Worm (Caenorhabditis elegans) whole organism, L1 larva: ENCODE measurements around the gene str-261.
A peak's percentile ranks its signal among the peaks of the same experiment; 100 is the strongest.

ENCODE experiments used
- C04F5.9 ChIP-seq: sonication (generic microtip); optimal IDR thresholded peaks from 2 replicates; lab custom pipeline; 2016; ENCODE audit warnings: missing genetic modification characterization, missing compliant biosample characterization
- C16A3.4 ChIP-seq: fragments of 150-350 bp; optimal IDR thresholded peaks from 2 replicates; lab custom pipeline; 2014; ENCODE audit warnings: missing biosample characterization, missing genetic modification characterization
- aha-1 ChIP-seq: fragments of 150-350 bp; optimal IDR thresholded peaks from 2 replicates; lab custom pipeline; 2014; ENCODE audit warnings: missing biosample characterization, missing genetic modification characterization
- alr-1 ChIP-seq: fragments of 200-800 bp; sonication (Bioruptor generic); optimal IDR thresholded peaks from 2 replicates; lab custom pipeline; 2018; ENCODE audit warnings: borderline replicate concordance, mild to moderate bottlenecking, missing genetic modification characterization, missing compliant biosample characterization
- aly-2 ChIP-seq: fragments of 150-350 bp; optimal IDR thresholded peaks from 2 replicates; lab custom pipeline; 2014; ENCODE audit warnings: missing biosample characterization, missing genetic modification characterization
- ceh-8 ChIP-seq: fragments of 200-800 bp; sonication (Bioruptor generic); optimal IDR thresholded peaks from 2 replicates; lab custom pipeline; 2018; ENCODE audit warnings: mild to moderate bottlenecking, missing genetic modification characterization, moderate library complexity, missing compliant biosample characterization
- ceh-88 ChIP-seq: fragments of 200-800 bp; sonication (Bioruptor generic); IDR thresholded peaks from 2 replicates; pipeline ENCODE4 v1.3.6; 2022; ENCODE audit warnings: missing genetic modification characterization, missing compliant biosample characterization
- ceh-90 ChIP-seq: sonication (generic microtip); optimal IDR thresholded peaks from 2 replicates; lab custom pipeline; 2016; ENCODE audit warnings: missing genetic modification characterization, missing compliant biosample characterization
- dsc-1 ChIP-seq: sonication (generic microtip); optimal IDR thresholded peaks from 2 replicates; lab custom pipeline; 2016; ENCODE audit warnings: mild to moderate bottlenecking, missing genetic modification characterization, missing compliant biosample characterization
- efl-1 ChIP-seq, 4 experiments: fragments of 150-350 bp; optimal IDR thresholded peaks in 3 of 4; peaks in 1 of 4; 1 replicate in 1 of 4; 2 replicates in 3 of 4; lab custom pipeline; 2014; ENCODE audit warnings: missing biosample characterization in 2 of 4, missing genetic modification characterization in 2 of 4, missing genetic modification reagents in 2 of 4
- ets-5 ChIP-seq: fragments of 200-800 bp; sonication (Bioruptor generic); IDR thresholded peaks from 2 replicates; pipeline ENCODE4 v1.3.6; 2022; ENCODE audit warnings: missing genetic modification characterization, missing compliant biosample characterization
- fos-1 ChIP-seq: fragments of 150-350 bp; optimal IDR thresholded peaks from 2 replicates; lab custom pipeline; 2014; ENCODE audit warnings: missing biosample characterization, missing genetic modification characterization
- grh-1 ChIP-seq: fragments of 200-800 bp; sonication (Bioruptor generic); IDR thresholded peaks from 2 replicates; pipeline ENCODE4 v1.3.6; 2022; ENCODE audit warnings: missing genetic modification reagents, missing genetic modification characterization, missing compliant biosample characterization
- hlh-17 ChIP-seq: fragments of 200-800 bp; sonication (Bioruptor generic); optimal IDR thresholded peaks from 2 replicates; lab custom pipeline; 2018; ENCODE audit warnings: missing genetic modification characterization, mild to moderate bottlenecking, missing compliant biosample characterization, moderate library complexity, borderline replicate concordance
- hpl-2 ChIP-seq: fragments of 150-350 bp; optimal IDR thresholded peaks from 2 replicates; lab custom pipeline; 2014; ENCODE audit warnings: missing biosample characterization, missing genetic modification reagents, missing genetic modification characterization
- jun-1 ChIP-seq: fragments of 150-350 bp; optimal IDR thresholded peaks from 2 replicates; lab custom pipeline; 2014; ENCODE audit warnings: missing biosample characterization, missing genetic modification reagents, missing genetic modification characterization
- lin-13 ChIP-seq: fragments of 150-350 bp; optimal IDR thresholded peaks from 2 replicates; lab custom pipeline; 2014; ENCODE audit warnings: missing biosample characterization, missing genetic modification reagents, missing genetic modification characterization
- lin-14 ChIP-seq: fragments of 200-800 bp; sonication (Bioruptor generic); optimal IDR thresholded peaks from 2 replicates; lab custom pipeline; 2018; ENCODE audit warnings: mild to moderate bottlenecking, missing genetic modification characterization, moderate library complexity, missing compliant biosample characterization
- lin-15B ChIP-seq: fragments of 150-350 bp; sonication (generic microtip); optimal IDR thresholded peaks from 3 replicates; lab custom pipeline; 2014; ENCODE audit warnings: missing biosample characterization, missing genetic modification characterization
- lin-35 ChIP-seq, 2 experiments: fragments of 150-350 bp; optimal IDR thresholded peaks; 2 replicates each; lab custom pipeline; 2014; ENCODE audit warnings: missing biosample characterization in 2 of 2, missing genetic modification characterization in 2 of 2, missing genetic modification reagents in 2 of 2
- lir-3 ChIP-seq: sonication (generic microtip); optimal IDR thresholded peaks from 2 replicates; lab custom pipeline; 2016; ENCODE audit warnings: mild to moderate bottlenecking, missing genetic modification characterization, moderate library complexity, missing compliant biosample characterization; ENCODE audit not compliant: poor library complexity
- mab-9 ChIP-seq: fragments of 200-800 bp; sonication (Bioruptor generic); IDR thresholded peaks from 2 replicates; pipeline ENCODE4 v1.3.6; 2022; ENCODE audit warnings: missing genetic modification reagents, missing genetic modification characterization, missing compliant biosample characterization
- mep-1 ChIP-seq: fragments of 150-350 bp; optimal IDR thresholded peaks from 2 replicates; lab custom pipeline; 2014; ENCODE audit warnings: missing biosample characterization, missing genetic modification characterization
- nhr-11 ChIP-seq: fragments of 150-350 bp; optimal IDR thresholded peaks from 2 replicates; lab custom pipeline; 2014; ENCODE audit warnings: missing biosample characterization, missing genetic modification characterization
- nhr-19 ChIP-seq: fragments of 200-800 bp; sonication (Bioruptor generic); conservative IDR thresholded peaks from 2 replicates; pipeline ENCODE4 v1.3.6; 2022; ENCODE audit warnings: missing genetic modification characterization, missing compliant biosample characterization
- nhr-20 ChIP-seq: sonication (generic microtip); optimal IDR thresholded peaks from 2 replicates; lab custom pipeline; 2016; ENCODE audit warnings: mild to moderate bottlenecking, missing genetic modification characterization, missing compliant biosample characterization
- nhr-237 ChIP-seq: fragments of 150-350 bp; optimal IDR thresholded peaks from 2 replicates; lab custom pipeline; 2014; ENCODE audit warnings: missing biosample characterization, missing genetic modification characterization
- nhr-71 ChIP-seq: sonication (generic microtip); optimal IDR thresholded peaks from 2 replicates; lab custom pipeline; 2016; ENCODE audit warnings: mild to moderate bottlenecking, missing genetic modification characterization, moderate library complexity, missing compliant biosample characterization
- nhr-76 ChIP-seq: sonication (generic microtip); optimal IDR thresholded peaks from 2 replicates; lab custom pipeline; 2017; ENCODE audit warnings: missing biosample characterization, missing genetic modification characterization
- nhr-90 ChIP-seq: sonication (generic microtip); optimal IDR thresholded peaks from 2 replicates; lab custom pipeline; 2016; ENCODE audit warnings: mild to moderate bottlenecking, missing genetic modification characterization, missing compliant biosample characterization; ENCODE audit not compliant: poor library complexity
- pax-3 ChIP-seq: fragments of 200-800 bp; sonication (Bioruptor generic); optimal IDR thresholded peaks from 2 replicates; lab custom pipeline; 2018; ENCODE audit warnings: mild to moderate bottlenecking, missing genetic modification characterization, moderate library complexity, missing compliant biosample characterization
- pqm-1 ChIP-seq: sonication (generic microtip); optimal IDR thresholded peaks from 3 replicates; lab custom pipeline; 2017; ENCODE audit warnings: missing biosample characterization, missing genetic modification characterization
- rnt-1 ChIP-seq: sonication (generic microtip); optimal IDR thresholded peaks from 2 replicates; lab custom pipeline; 2016; ENCODE audit warnings: mild to moderate bottlenecking, missing genetic modification characterization, moderate library complexity, missing compliant biosample characterization
- snpc-4 ChIP-seq: fragments of 150-350 bp; optimal IDR thresholded peaks from 2 replicates; lab custom pipeline; 2014; ENCODE audit warnings: missing biosample characterization, missing genetic modification characterization
- snu-23 ChIP-seq: sonication (generic microtip); optimal IDR thresholded peaks from 2 replicates; lab custom pipeline; 2016; ENCODE audit warnings: missing genetic modification characterization, missing compliant biosample characterization
- sox-4 ChIP-seq: sonication (generic microtip); optimal IDR thresholded peaks from 2 replicates; lab custom pipeline; 2016; ENCODE audit warnings: missing genetic modification characterization, missing compliant biosample characterization
- sup-37 ChIP-seq: fragments of 200-800 bp; sonication (Bioruptor generic); optimal IDR thresholded peaks from 2 replicates; lab custom pipeline; 2018; ENCODE audit warnings: mild to moderate bottlenecking, missing genetic modification characterization, missing compliant biosample characterization
- unc-130 ChIP-seq: fragments of 150-350 bp; optimal IDR thresholded peaks from 2 replicates; lab custom pipeline; 2017; ENCODE audit warnings: missing biosample characterization, missing genetic modification characterization, inconsistent platforms
- vab-15 ChIP-seq: sonication (generic microtip); optimal IDR thresholded peaks from 2 replicates; lab custom pipeline; 2017; ENCODE audit warnings: missing genotype, mild to moderate bottlenecking, missing genetic modification characterization, missing compliant biosample characterization
- xbp-1 ChIP-seq: sonication (generic microtip); optimal IDR thresholded peaks from 2 replicates; lab custom pipeline; 2016; ENCODE audit warnings: missing genetic modification characterization, missing compliant biosample characterization
- ztf-11 ChIP-seq, 2 experiments: sonication (generic microtip); optimal IDR thresholded peaks; 2 replicates each; lab custom pipeline; 2016 to 2017; ENCODE audit warnings: missing genetic modification characterization in 2 of 2, missing biosample characterization in 1 of 2, missing compliant biosample characterization in 1 of 2
- ztf-4 ChIP-seq: fragments of 150-350 bp; optimal IDR thresholded peaks from 2 replicates; lab custom pipeline; 2014; ENCODE audit warnings: missing biosample characterization, missing genetic modification characterization

The str-261 gene

DNA sequence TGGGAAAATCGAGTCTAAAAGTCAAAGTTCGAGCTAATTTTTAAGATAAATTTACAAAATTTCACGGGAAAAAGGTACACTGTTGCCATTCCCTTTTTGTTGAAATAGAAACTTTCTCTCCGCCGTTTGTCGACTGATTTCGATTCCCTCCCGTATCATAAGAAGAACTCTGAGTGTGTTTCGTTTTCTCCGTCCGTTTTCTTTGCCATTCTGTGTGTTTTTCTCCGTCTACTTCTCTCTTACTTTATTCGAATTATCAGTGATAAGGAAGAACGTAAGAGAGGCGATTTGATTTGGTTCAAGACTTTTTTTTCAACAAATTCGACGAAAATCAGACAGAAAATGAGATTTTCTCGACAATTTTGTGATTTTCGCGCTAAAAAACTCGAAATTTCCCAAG lies 27.8 kb upstream of the str-261 start (continued):
- no peak for TF ChIP-seq hlh-17 (GFP tag; lab: Kevin White, UChicago)

DNA sequence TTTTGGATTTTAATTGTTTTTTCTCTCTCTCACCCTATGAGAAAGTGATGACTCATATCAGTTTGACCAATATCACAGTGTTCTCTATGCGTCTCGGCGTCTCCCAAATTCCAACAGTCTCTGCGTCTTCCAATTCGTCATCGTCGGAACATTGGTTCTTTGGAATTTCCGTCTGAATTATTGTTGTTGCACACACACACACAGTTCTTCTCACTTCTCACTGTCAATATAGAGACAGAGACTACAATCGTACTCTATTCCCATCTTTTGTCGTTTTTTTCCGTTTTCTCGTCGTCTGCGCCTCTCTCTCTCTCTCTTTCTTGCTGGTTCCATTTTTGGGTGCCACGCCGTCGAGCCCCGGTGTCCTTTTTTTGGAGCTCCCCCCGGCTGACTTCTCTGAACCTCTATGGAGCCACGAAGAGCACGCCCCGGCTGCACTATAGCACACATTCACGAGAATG lies 23.6 kb upstream of the str-261 start:
- TF ChIP-seq lin-14 (GFP tag; lab: Kevin White, UChicago) (peak; percentile 63), efl-1 (optimal IDR thresholded peaks at IDR 0.05; lab: Kevin White, UChicago) (no peak), efl-1 (GFP tag; optimal IDR thresholded peaks at IDR 0.05 in 1 of 2; lab: Kevin White, UChicago) (peak in 1 of 2 experiments; percentile 58), C04F5.9 (no peak)

DNA sequence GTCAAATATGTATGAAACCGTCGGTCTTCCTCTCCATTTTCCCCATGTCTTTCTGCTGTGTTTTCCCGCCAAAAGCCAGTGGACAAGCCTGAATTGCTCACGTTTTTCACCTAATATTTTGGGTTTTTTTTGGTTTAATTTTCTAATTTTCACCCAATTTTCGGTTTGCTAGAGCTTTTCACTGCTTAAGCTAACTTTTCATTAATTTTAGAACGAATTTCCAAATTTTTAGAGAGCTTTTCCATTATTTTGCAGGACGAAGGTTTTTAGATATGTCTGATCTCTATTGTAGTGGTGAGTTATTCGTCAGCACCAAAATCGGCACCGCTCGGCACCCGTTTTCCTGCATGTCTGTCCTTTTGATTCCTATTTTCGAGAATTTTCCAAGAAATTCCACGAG lies 20.7 kb upstream of the str-261 start:
- TF ChIP-seq nhr-71 (no peak), ceh-8 (GFP tag; lab: Kevin White, UChicago) (no peak), alr-1 (tag; lab: Kevin White, UChicago) (no peak), nhr-20 (no peak), ets-5 (GFP tag; lab: Robert Waterston, UW) (no peak), unc-130 (tag; lab: Kevin White, UChicago) (no peak), sup-37 (no peak), lin-13 (GFP tag; lab: Kevin White, UChicago) (no peak), ztf-11 (tag; optimal IDR thresholded peaks at IDR 0.05; lab: Kevin White, UChicago) (no peak)
- TF ChIP-seq, all 84 proteins: peak for 0

DNA sequence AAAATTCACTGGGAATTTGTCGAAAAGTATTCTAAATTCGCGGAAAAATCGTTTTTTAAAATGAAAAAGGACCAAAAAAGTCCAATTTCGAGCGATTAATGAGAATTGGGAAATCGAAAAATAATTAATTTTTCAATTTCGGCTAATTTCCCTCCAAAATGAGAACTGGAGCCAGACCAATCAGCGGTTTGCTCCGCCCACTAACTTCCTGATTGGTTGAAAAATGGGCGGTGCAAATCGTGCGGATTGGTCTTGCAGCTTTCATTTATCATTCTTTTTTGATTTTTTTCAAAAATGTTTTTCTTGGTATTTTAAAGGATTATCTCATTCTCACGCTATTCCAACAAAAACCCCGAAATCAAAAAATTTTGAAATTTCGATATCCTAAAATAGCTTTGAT lies 20.3 kb upstream of the str-261 start:
- TF ChIP-seq snu-23 (GFP tag; lab: Kevin White, UChicago) (no peak), nhr-19 (GFP tag; lab: Robert Waterston, UW) (no peak), ztf-4 (tag; lab: Kevin White, UChicago) (no peak), hpl-2 (GFP tag; lab: Kevin White, UChicago) (no peak), nhr-20 (no peak), nhr-11 (tag; lab: Kevin White, UChicago) (no peak)

DNA sequence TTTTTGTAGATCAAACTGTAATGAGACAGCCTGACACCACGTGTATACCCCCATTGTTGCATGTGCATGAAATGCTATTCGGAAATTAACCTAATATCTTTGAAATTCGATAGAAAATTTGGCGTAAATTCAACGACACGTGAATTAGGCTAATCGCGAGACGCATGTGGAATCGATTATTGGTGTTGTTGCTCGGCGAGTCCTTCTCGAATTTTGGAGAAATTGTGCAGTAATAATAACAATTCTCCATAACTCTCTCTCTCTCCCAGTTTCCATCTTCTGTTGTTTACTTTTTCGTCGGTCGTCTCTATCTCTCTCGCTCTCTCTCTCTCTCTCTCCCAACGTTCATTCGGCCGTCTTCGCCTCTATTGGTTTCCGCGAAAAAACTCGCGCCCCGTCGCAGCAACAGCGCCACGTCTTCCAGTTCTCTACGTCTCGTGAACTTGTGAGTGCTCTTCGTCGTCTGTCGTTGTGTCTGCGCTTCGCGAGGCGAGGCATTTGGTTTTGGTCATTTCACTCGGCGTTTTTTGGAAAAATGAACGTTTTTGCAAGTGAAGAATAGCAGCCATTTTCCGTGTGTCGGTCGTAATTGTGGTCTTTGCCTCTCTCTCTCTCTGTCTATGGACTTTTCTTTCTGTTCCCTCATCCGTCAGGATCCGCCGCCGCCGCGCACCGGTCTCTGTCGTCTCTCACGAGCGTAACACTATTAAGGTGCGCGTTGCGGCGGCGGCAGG lies 19.6 kb upstream of the str-261 start:
- no peak for TF ChIP-seq nhr-76
- TF ChIP-seq nhr-237 (tag; lab: Kevin White, UChicago), result no peak
- TF ChIP-seq aha-1, result no peak
- TF ChIP-seq pax-3 (tag; lab: Kevin White, UChicago), result peak; percentile 39
- peak; percentile 12 for TF ChIP-seq lin-13 (GFP tag; lab: Kevin White, UChicago)
- no peak for TF ChIP-seq aly-2 (tag; lab: Kevin White, UChicago)
- no peak for TF ChIP-seq vab-15 (tag; lab: Kevin White, UChicago)
- no peak for TF ChIP-seq pqm-1 (tag; lab: Kevin White, UChicago)
- TF ChIP-seq jun-1 (tag; lab: Kevin White, UChicago), result peak; percentile 54
- TF ChIP-seq nhr-11 (tag; lab: Kevin White, UChicago), result no peak
- peak; percentile 55 for TF ChIP-seq nhr-20
- no peak for TF ChIP-seq grh-1 (GFP tag; lab: Robert Waterston, UW)
- no peak for TF ChIP-seq ceh-90 (tag; lab: Kevin White, UChicago)
- no peak for TF ChIP-seq ets-5 (GFP tag; lab: Robert Waterston, UW)
- no peak for TF ChIP-seq sup-37
- no peak for TF ChIP-seq fos-1
- TF ChIP-seq unc-130 (tag; lab: Kevin White, UChicago), result no peak
- TF ChIP-seq xbp-1, result peak; percentile 77
- TF ChIP-seq lin-35 (GFP tag; optimal IDR thresholded peaks at IDR 0.05; lab: Kevin White, UChicago), result peak; percentile 55 to 65
- peak; percentile 18; the same call in 1 of the 2 replicates for TF ChIP-seq ceh-88 (GFP tag; lab: Robert Waterston, UW)
- TF ChIP-seq ceh-8 (GFP tag; lab: Kevin White, UChicago), result no peak
- TF ChIP-seq nhr-90 (tag; lab: Kevin White, UChicago), result peak; percentile 22
- peak; percentile 45 for TF ChIP-seq mep-1 (tag; lab: Kevin White, UChicago)
- no peak for TF ChIP-seq rnt-1 (tag; lab: Kevin White, UChicago)
- no peak for TF ChIP-seq lin-15B (tag; lab: Kevin White, UChicago)
- TF ChIP-seq sox-4 (tag; lab: Kevin White, UChicago), result no peak
- peak; percentile 90 for TF ChIP-seq dsc-1
- no peak for TF ChIP-seq lir-3 (tag; lab: Kevin White, UChicago)
- no peak for TF ChIP-seq mab-9 (GFP tag; lab: Robert Waterston, UW)
- peak; percentile 17 for TF ChIP-seq snpc-4 (tag; lab: Kevin White, UChicago)
- peak; percentile 20 for TF ChIP-seq C16A3.4 (tag; lab: Kevin White, UChicago)
